Fruit fly (Drosophila melanogaster): ENCODE data around the gene spg.

DNA sequence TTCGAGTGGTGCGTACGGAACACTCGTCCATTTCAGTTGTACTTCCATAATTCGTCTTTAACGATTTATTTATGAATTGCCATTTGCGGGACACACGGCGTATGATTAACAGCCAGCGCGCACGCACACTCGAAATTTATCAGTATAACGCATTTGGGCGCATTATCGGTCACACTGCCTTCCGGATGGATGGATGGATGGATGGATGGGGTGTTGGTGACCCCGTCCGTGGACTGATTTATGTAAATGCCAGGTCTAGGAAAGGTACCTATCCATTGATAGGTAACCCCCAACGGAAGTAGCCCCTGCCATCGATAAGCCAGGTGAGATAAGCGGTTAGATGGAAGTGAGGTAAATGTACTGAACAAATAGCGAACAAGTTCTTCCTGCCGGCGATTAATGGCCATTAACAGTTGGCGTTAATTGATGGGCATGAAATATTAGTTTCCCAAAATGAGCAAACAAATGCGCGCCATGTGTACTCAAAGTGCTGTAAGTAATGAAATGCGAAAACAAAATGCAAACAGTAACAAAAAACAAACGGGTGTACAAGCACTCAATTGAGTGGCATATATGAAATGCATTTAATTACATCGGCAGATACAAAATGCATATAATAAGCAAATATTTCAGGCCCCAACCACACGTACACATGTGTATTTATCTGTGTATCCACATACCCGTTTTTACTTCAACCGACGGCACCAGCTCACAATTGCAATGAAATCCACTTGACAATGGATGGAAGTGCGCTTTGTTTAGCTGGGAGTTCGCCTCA lies 3.8 kb downstream of the spg start:
- no peak for TF ChIP-seq CG14711 (tag; optimal IDR thresholded peaks at IDR 0.05)
- TF ChIP-seq CG1620 (GFP tag; optimal IDR thresholded peaks at IDR 0.05) = no peak
- no peak for TF ChIP-seq pad (GFP tag; optimal IDR thresholded peaks at IDR 0.05)
- no peak for TF ChIP-seq cnc (optimal IDR thresholded peaks at IDR 0.05)
- TF ChIP-seq bab1 (GFP tag; optimal IDR thresholded peaks at IDR 0.05) = peak; percentile 48
- TF ChIP-seq ovo (GFP tag; optimal IDR thresholded peaks at IDR 0.05) = no peak
- no peak for TF ChIP-seq kay (GFP tag; ENCODE audit: borderline replicate concordance)
